Fruit fly (Drosophila melanogaster) whole organism, adult: Measurements from ENCODE around the gene muc.

Experiments
- CG11617 ChIP-seq: fragments of 200-800 bp; sonication (Bioruptor generic); optimal IDR thresholded peaks from 2 replicates; lab custom pipeline; 2017; ENCODE audit warnings: mild to moderate bottlenecking, missing biosample characterization, missing genetic modification reagents, missing genetic modification characterization
- CG12768 ChIP-seq: fragments of 200-800 bp; sonication (Bioruptor generic); optimal IDR thresholded peaks from 2 replicates; lab custom pipeline; 2017; ENCODE audit warnings: missing biosample characterization, missing genetic modification characterization, mild to moderate bottlenecking, moderate library complexity, missing genetic modification reagents
- CG14711 ChIP-seq: fragments of 200-800 bp; sonication (Bioruptor generic); optimal IDR thresholded peaks from 2 replicates; lab custom pipeline; 2018; ENCODE audit warnings: missing biosample characterization, mild to moderate bottlenecking, missing genetic modification characterization, moderate library complexity
- CG1620 ChIP-seq: fragments of 200-800 bp; sonication (Bioruptor generic); optimal IDR thresholded peaks from 2 replicates; lab custom pipeline; 2016; ENCODE audit warnings: missing biosample characterization, missing genetic modification characterization
- CG33017 ChIP-seq: fragments of 200-800 bp; sonication (Bioruptor generic); optimal IDR thresholded peaks from 2 replicates; lab custom pipeline; 2018; ENCODE audit warnings: missing biosample characterization, mild to moderate bottlenecking, missing genetic modification characterization, moderate library complexity
- CG5204 ChIP-seq: fragments of 200-800 bp; sonication (Bioruptor generic); optimal IDR thresholded peaks from 2 replicates; lab custom pipeline; 2016; ENCODE audit warnings: missing biosample characterization, missing genetic modification characterization
- CG7045 ChIP-seq: fragments of 200-800 bp; sonication (Bioruptor generic); optimal IDR thresholded peaks from 2 replicates; lab custom pipeline; 2017; ENCODE audit warnings: missing biosample characterization, mild to moderate bottlenecking, missing genetic modification characterization
- CG7101 ChIP-seq: fragments of 200-800 bp; sonication (Bioruptor generic); optimal IDR thresholded peaks from 2 replicates; lab custom pipeline; 2018; ENCODE audit warnings: missing biosample characterization, mild to moderate bottlenecking, missing genetic modification characterization, moderate library complexity
- Clk ChIP-seq: fragments of 200-800 bp; sonication (Bioruptor generic); optimal IDR thresholded peaks from 2 replicates; lab custom pipeline; 2017; ENCODE audit warnings: missing biosample characterization, missing genetic modification characterization
- Crg-1 ChIP-seq: fragments of 200-800 bp; sonication (Bioruptor generic); optimal IDR thresholded peaks from 2 replicates; lab custom pipeline; 2016; ENCODE audit warnings: missing biosample characterization, missing genetic modification characterization
- Hr96 ChIP-seq: fragments of 200-800 bp; sonication (Bioruptor generic); optimal IDR thresholded peaks from 2 replicates; lab custom pipeline; 2016; ENCODE audit warnings: missing biosample characterization, missing genetic modification characterization
- Mnt ChIP-seq: fragments of 200-800 bp; sonication (Bioruptor generic); optimal IDR thresholded peaks from 2 replicates; lab custom pipeline; 2016; ENCODE audit warnings: missing biosample characterization, mild to moderate bottlenecking, missing genetic modification characterization
- bab1 ChIP-seq: fragments of 200-800 bp; sonication (Bioruptor generic); optimal IDR thresholded peaks from 3 replicates; lab custom pipeline; 2019; ENCODE audit warnings: missing biosample characterization, mild to moderate bottlenecking, missing genetic modification characterization, moderate library complexity
- cic ChIP-seq: fragments of 200-800 bp; sonication (Bioruptor generic); optimal IDR thresholded peaks from 2 replicates; lab custom pipeline; 2017; ENCODE audit warnings: missing biosample characterization, mild to moderate bottlenecking, missing genetic modification characterization, moderate library complexity
- cnc ChIP-seq, 2 experiments: fragments of >200 bp; optimal IDR thresholded peaks; 2 replicates each; lab custom pipeline; 2017
- kay ChIP-seq: fragments of 200-800 bp; sonication (Bioruptor generic); peaks from one replicate; lab custom pipeline; 2016; ENCODE audit warnings: missing biosample characterization, missing genetic modification characterization, borderline replicate concordance
- ovo ChIP-seq: fragments of 200-800 bp; sonication (Bioruptor generic); optimal IDR thresholded peaks from 2 replicates; lab custom pipeline; 2016; ENCODE audit warnings: missing biosample characterization, missing genetic modification characterization
- pad ChIP-seq: fragments of 200-800 bp; sonication (Bioruptor generic); optimal IDR thresholded peaks from 3 replicates; lab custom pipeline; 2017; ENCODE audit warnings: missing biosample characterization, missing genetic modification characterization, mild to moderate bottlenecking, moderate library complexity, missing genetic modification reagents
- tj ChIP-seq: fragments of 200-800 bp; sonication (Bioruptor generic); optimal IDR thresholded peaks from 3 replicates; lab custom pipeline; 2017; ENCODE audit warnings: missing biosample characterization, mild to moderate bottlenecking, missing genetic modification characterization, moderate library complexity
- toe ChIP-seq: fragments of 200-800 bp; sonication (Bioruptor generic); optimal IDR thresholded peaks from 2 replicates; lab custom pipeline; 2016; ENCODE audit warnings: missing biosample characterization, missing genetic modification characterization

muc gene

dm6 chr2L:7410609-7411008, 16.1 kb upstream of the muc start, which contains the start of gene CG15818:
TSS of gene CG15818 (plus strand) at chr2L:7410909.
- no peak for TF ChIP-seq cic (GFP tag; lab: Kevin White, UChicago)
- no peak for TF ChIP-seq Hr96
- TF ChIP-seq CG14711 = no peak
- TF ChIP-seq CG12768 = no peak
- no peak for TF ChIP-seq tj
- TF ChIP-seq kay = no peak
- TF ChIP-seq Clk = no peak
- TF ChIP-seq ovo (GFP tag; lab: Kevin White, UChicago) = no peak

dm6 chr2L:7411947-7412621, 14.6 kb upstream of the muc start, which contains the start of gene chm:
TSS of gene chm (plus strand) at chr2L:7412417.
- no peak for TF ChIP-seq cnc (optimal IDR thresholded peaks at IDR 0.05; lab: Kevin White, UChicago)
- TF ChIP-seq bab1 (GFP tag; lab: Kevin White, UChicago) = peak; percentile 57
- peak; percentile 15 for TF ChIP-seq CG7045 (GFP tag; lab: Kevin White, UChicago)
- TF ChIP-seq tj = no peak
- TF ChIP-seq kay = no peak
- no peak for TF ChIP-seq Crg-1
- peak; percentile 4 for TF ChIP-seq Hr96
- TF ChIP-seq Mnt (GFP tag; lab: Kevin White, UChicago) = no peak
- no peak for TF ChIP-seq ovo (GFP tag; lab: Kevin White, UChicago)
- no peak for TF ChIP-seq CG5204
- peak; percentile 24 for TF ChIP-seq CG7101 (tag; lab: Kevin White, UChicago)
- peak; percentile 38 for TF ChIP-seq CG1620
- no peak for TF ChIP-seq Clk
- peak; percentile 2 for TF ChIP-seq CG33017 (tag; lab: Kevin White, UChicago)
- TF ChIP-seq CG11617 = no peak
- TF ChIP-seq CG12768 = no peak
- TF ChIP-seq CG14711 = no peak
- TF ChIP-seq toe = no peak
- no peak for TF ChIP-seq pad (GFP tag; lab: Kevin White, UChicago)
- TF ChIP-seq cic (GFP tag; lab: Kevin White, UChicago) = no peak

- TF ChIP-seq CG7101 (tag; lab: Kevin White, UChicago) (no peak), CG12768 (no peak), Mnt (GFP tag; lab: Kevin White, UChicago) (peak; percentile 55), CG1620 (no peak), tj (peak; percentile 80), bab1 (GFP tag; lab: Kevin White, UChicago) (peak; percentile 12), kay (peak; percentile 93), Clk (no peak), ovo (GFP tag; lab: Kevin White, UChicago) (no peak), pad (GFP tag; lab: Kevin White, UChicago) (peak; percentile 28), cic (GFP tag; lab: Kevin White, UChicago) (peak; percentile 15), CG14711 (no peak), cnc (optimal IDR thresholded peaks at IDR 0.05; lab: Kevin White, UChicago) (no peak)
Observed at dm6 chr2L:7418148-7418988, 8.3 kb upstream of the muc start.

dm6 chr2L:7419408-7420304, 7.0 kb upstream of the muc start:
- TF ChIP-seq Mnt (GFP tag; lab: Kevin White, UChicago) = no peak
- TF ChIP-seq CG7045 (GFP tag; lab: Kevin White, UChicago) = no peak
- peak; percentile 78 for TF ChIP-seq tj

- TF ChIP-seq CG33017 (tag; lab: Kevin White, UChicago) = peak; percentile 48
- no peak for TF ChIP-seq cic (GFP tag; lab: Kevin White, UChicago)
Observed at dm6 chr2L:7420305-7421287, 6.1 kb upstream of the muc start.
